Worm (Caenorhabditis elegans): Measurements from ENCODE around the gene sfxn-2.
A peak's percentile ranks its signal among the peaks of the same experiment; 100 is the strongest.

sfxn-2 gene

ce11 chrX:7986892-7987291, 28.8 kb upstream of the sfxn-2 start (continued):
- TF ChIP-seq R02D3.7 (tag; optimal IDR thresholded peaks at IDR 0.05) = no peak
- TF ChIP-seq tag-97 (GFP tag; IDR thresholded peaks at IDR 0.05) = no peak
- peak; percentile 59; the same call in 1 of the 2 replicates for TF ChIP-seq T26A8.4 (GFP tag; IDR thresholded peaks at IDR 0.05)
- peak; percentile 95 for TF ChIP-seq dve-1 (tag; optimal IDR thresholded peaks at IDR 0.05; ENCODE audit: insufficient read depth)
- TF ChIP-seq ztf-11 (tag; optimal IDR thresholded peaks at IDR 0.05) = no peak
- TF ChIP-seq fos-1 (tag; optimal IDR thresholded peaks at IDR 0.05) = no peak
- no peak for TF ChIP-seq nhr-76 (tag; optimal IDR thresholded peaks at IDR 0.05)
- TF ChIP-seq dmd-6 (GFP tag; IDR thresholded peaks at IDR 0.05) = peak; percentile 77
- TF ChIP-seq egl-27 (tag; optimal IDR thresholded peaks at IDR 0.05) = no peak
- no peak for TF ChIP-seq ces-1 (GFP tag; optimal IDR thresholded peaks at IDR 0.05)
- TF ChIP-seq jun-1 (tag; optimal IDR thresholded peaks at IDR 0.05) = no peak

DNA sequence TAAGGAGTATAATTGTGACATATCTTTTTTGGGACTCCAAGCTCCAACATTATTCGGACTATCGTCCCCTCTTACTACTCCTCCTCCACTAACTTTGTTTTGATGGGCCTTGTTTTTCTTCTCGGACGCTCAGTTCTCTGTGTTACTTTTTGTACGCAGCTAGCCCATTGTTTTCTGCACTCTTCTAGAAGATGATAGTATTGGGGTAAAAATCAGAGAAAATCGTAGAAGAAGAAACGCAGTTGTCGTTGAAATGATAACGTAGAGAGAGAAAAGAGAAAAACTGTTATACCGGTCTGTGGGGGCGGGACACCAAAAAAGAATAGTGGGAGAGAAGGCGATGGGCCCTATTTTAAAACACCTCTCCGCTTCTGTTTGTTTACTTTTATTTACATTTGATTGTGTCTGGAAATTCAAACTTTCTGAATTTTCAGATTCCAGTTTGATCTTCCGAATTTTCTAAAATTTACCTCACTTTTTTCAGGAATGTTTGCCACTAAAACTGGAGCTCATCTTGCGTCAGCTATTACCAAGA, 27.5 kb upstream of the sfxn-2 start, which contains the start of gene F45E1.4:
F45E1.4 (plus strand) TSS at position 485 of the 535 bp plus-strand sequence.
- TF ChIP-seq pqm-1 (tag; optimal IDR thresholded peaks at IDR 0.05) (no peak), nhr-102 (tag; optimal IDR thresholded peaks at IDR 0.05) (no peak), T26A8.4 (GFP tag; IDR thresholded peaks at IDR 0.05) (no peak), Y5F2A.4 (GFP tag; optimal IDR thresholded peaks at IDR 0.05) (no peak), ceh-62 (tag; optimal IDR thresholded peaks at IDR 0.05) (no peak), egl-43 (GFP tag; IDR thresholded peaks at IDR 0.05) (no peak), dmd-6 (GFP tag; IDR thresholded peaks at IDR 0.05) (peak; percentile 28; the same call in 1 of the 2 replicates), nhr-25 (tag; optimal IDR thresholded peaks at IDR 0.05; ENCODE audit: borderline replicate concordance, insufficient read depth) (no peak), hif-1 (tag; optimal IDR thresholded peaks at IDR 0.05) (no peak), Y105C5A.15 (GFP tag; IDR thresholded peaks at IDR 0.05) (no peak), ceh-28 (tag; optimal IDR thresholded peaks at IDR 0.05) (no peak), fos-1 (tag; optimal IDR thresholded peaks at IDR 0.05) (no peak), zip-11 (GFP tag; IDR thresholded peaks at IDR 0.05) (no peak), daf-16 (GFP tag; optimal IDR thresholded peaks at IDR 0.05) (no peak), daf-16 (tag; optimal IDR thresholded peaks at IDR 0.05) (peak; percentile 3), unc-39 (tag; optimal IDR thresholded peaks at IDR 0.05) (no peak), nhr-42 (GFP tag; IDR thresholded peaks at IDR 0.05) (no peak), nhr-28 (tag; optimal IDR thresholded peaks at IDR 0.05) (peak; percentile 17), madf-9 (GFP tag; conservative IDR thresholded peaks at IDR 0.05) (no peak), F49E8.2 (tag; optimal IDR thresholded peaks at IDR 0.05; ENCODE audit: borderline replicate concordance) (no peak), sdz-12 (GFP tag; optimal IDR thresholded peaks at IDR 0.05) (no peak), unc-62 (GFP tag; optimal IDR thresholded peaks at IDR 0.05 in 1 of 2) (peak in 1 of 2 experiments; percentile 82), unc-62 (tag; optimal IDR thresholded peaks at IDR 0.05) (no peak), mxl-3 (GFP tag; optimal IDR thresholded peaks at IDR 0.05) (no peak), ceh-44 (GFP tag; IDR thresholded peaks at IDR 0.05) (no peak), mep-1 (tag; optimal IDR thresholded peaks at IDR 0.05) (no peak), cey-2 (tag; optimal IDR thresholded peaks at IDR 0.05; ENCODE audit: borderline replicate concordance, insufficient read depth) (no peak), ZK337.2 (GFP tag; IDR thresholded peaks at IDR 0.05) (no peak), daf-8 (GFP tag; IDR thresholded peaks at IDR 0.05) (no peak), F37D6.2 (tag; optimal IDR thresholded peaks at IDR 0.05) (no peak), ceh-32 (tag; optimal IDR thresholded peaks at IDR 0.05; ENCODE audit: poor library complexity) (no peak), nhr-11 (tag; optimal IDR thresholded peaks at IDR 0.05) (no peak), nhr-6 (tag; optimal IDR thresholded peaks at IDR 0.05) (no peak), hlh-11 (tag; optimal IDR thresholded peaks at IDR 0.05) (peak; percentile 30), madf-5 (GFP tag; IDR thresholded peaks at IDR 0.05) (no peak), nhr-48 (tag; optimal IDR thresholded peaks at IDR 0.05) (peak; percentile 44), nhr-77 (tag; optimal IDR thresholded peaks at IDR 0.05) (no peak), lin-15B (tag; optimal IDR thresholded peaks at IDR 0.05) (no peak)
